Fruit fly (Drosophila melanogaster): ENCODE measurements around the gene TfIIFalpha.

The TfIIFalpha gene

dm6 chr3R:6419942-6420341 is 39.7 kb downstream of the TfIIFalpha start (continued):
- TF ChIP-seq amos (GFP tag; IDR thresholded peaks at IDR 0.05; ENCODE audit: partially characterized antibody) (no peak), CG9437 (GFP tag; optimal IDR thresholded peaks at IDR 0.05) (no peak), Lhr (GFP tag; optimal IDR thresholded peaks at IDR 0.05) (no peak), org-1 (GFP tag; optimal IDR thresholded peaks at IDR 0.05) (no peak), CG18764 (GFP tag; optimal IDR thresholded peaks at IDR 0.05) (no peak), CG11247 (GFP tag; IDR thresholded peaks at IDR 0.05) (no peak), otp (GFP tag; IDR thresholded peaks at IDR 0.05) (no peak), nom (GFP tag; optimal IDR thresholded peaks at IDR 0.05) (no peak), CG17568 (GFP tag; optimal IDR thresholded peaks at IDR 0.05) (no peak), dimm (GFP tag; IDR thresholded peaks at IDR 0.05) (no peak), CG11085 (GFP tag; IDR thresholded peaks at IDR 0.05) (no peak), tin (GFP tag; optimal IDR thresholded peaks at IDR 0.05) (no peak), ara (GFP tag; IDR thresholded peaks at IDR 0.05) (no peak), HLH3B (GFP tag; IDR thresholded peaks at IDR 0.05) (no peak), CG13123 (GFP tag; optimal IDR thresholded peaks at IDR 0.05) (no peak), NC2α (GFP tag; optimal IDR thresholded peaks at IDR 0.05) (no peak), CG10321 (GFP tag; IDR thresholded peaks at IDR 0.05) (no peak), so (GFP tag; IDR thresholded peaks at IDR 0.05) (0 out of 3 replicates have a peak, but pooled peaks have one; percentile 41), CG10543 (GFP tag; optimal IDR thresholded peaks at IDR 0.05) (peak; percentile 14), crc (GFP tag; optimal IDR thresholded peaks at IDR 0.05) (no peak), Hsf (GFP tag; optimal IDR thresholded peaks at IDR 0.05) (no peak), Neu2 (GFP tag; optimal IDR thresholded peaks at IDR 0.05; ENCODE audit: borderline replicate concordance) (no peak), Ets65A (GFP tag) (no peak), CG17912 (GFP tag; optimal IDR thresholded peaks at IDR 0.05) (no peak), croc (GFP tag; conservative IDR thresholded peaks at IDR 0.05) (no peak), nerfin-1 (tag; optimal IDR thresholded peaks at IDR 0.05) (peak; percentile 79), Ets97D (GFP tag; optimal IDR thresholded peaks at IDR 0.05) (no peak), chif (GFP tag; optimal IDR thresholded peaks at IDR 0.05) (no peak), CG4282 (GFP tag; optimal IDR thresholded peaks at IDR 0.05) (no peak), E2f1 (GFP tag; IDR thresholded peaks at IDR 0.05) (no peak), CG14965 (GFP tag; optimal IDR thresholded peaks at IDR 0.05; ENCODE audit: borderline replicate concordance) (no peak), Sry-δ (GFP tag; optimal IDR thresholded peaks at IDR 0.05) (no peak), CG9817 (tag; optimal IDR thresholded peaks at IDR 0.05) (no peak), Dp (GFP tag; optimal IDR thresholded peaks at IDR 0.05) (no peak), MTF-1 (GFP tag; optimal IDR thresholded peaks at IDR 0.05; ENCODE audit: borderline replicate concordance) (no peak), sens (GFP tag) (no peak), her (GFP tag; optimal IDR thresholded peaks at IDR 0.05) (no peak), rib (GFP tag; IDR thresholded peaks at IDR 0.05) (0 out of 2 replicates have a peak, but pooled peaks have one; percentile 40), aop (GFP tag; IDR thresholded peaks at IDR 0.05) (no peak), slou (GFP tag; optimal IDR thresholded peaks at IDR 0.05) (no peak), Adf1 (GFP tag; IDR thresholded peaks at IDR 0.05) (peak; percentile 47; the same call in 1 of the 2 replicates), CG12769 (tag; optimal IDR thresholded peaks at IDR 0.05) (peak; percentile 60), Hr39 (optimal IDR thresholded peaks at IDR 0.05) (no peak), kay (GFP tag; optimal IDR thresholded peaks at IDR 0.05) (no peak), CG15696 (tag; optimal IDR thresholded peaks at IDR 0.05) (no peak), MBD-R2 (GFP tag; IDR thresholded peaks at IDR 0.05) (no peak), HHEX (GFP tag; optimal IDR thresholded peaks at IDR 0.05) (no peak), C15 (GFP tag; IDR thresholded peaks at IDR 0.05) (no peak), sd (tag; optimal IDR thresholded peaks at IDR 0.05) (peak; percentile 62), tgo (GFP tag; IDR thresholded peaks at IDR 0.05) (no peak), CG3995 (GFP tag; optimal IDR thresholded peaks at IDR 0.05) (no peak), slbo (GFP tag; IDR thresholded peaks at IDR 0.05) (no peak), Aef1 (GFP tag; IDR thresholded peaks at IDR 0.05) (no peak)

All from whole organism, embryonic.